Fruit fly (Drosophila melanogaster): ENCODE measurements around the gene CG10853.

CG10853 gene

dm6 chr3L:3942241-3943028 lies 5.3 kb upstream of the CG10853 start, which contains the start of the genes CG10863 and CG14982 (continued):
- TF ChIP-seq psq (GFP tag; optimal IDR thresholded peaks at IDR 0.05) (no peak), Camta (GFP tag; optimal IDR thresholded peaks at IDR 0.05) (no peak), CG32767 (GFP tag; IDR thresholded peaks at IDR 0.05) (no peak), Adf1 (GFP tag; IDR thresholded peaks at IDR 0.05) (no peak), fu2 (GFP tag; optimal IDR thresholded peaks at IDR 0.05) (no peak), NFAT (GFP tag; IDR thresholded peaks at IDR 0.05) (no peak), Lim3 (GFP tag; IDR thresholded peaks at IDR 0.05) (no peak), Rx (GFP tag; IDR thresholded peaks at IDR 0.05) (no peak), ham (GFP tag; IDR thresholded peaks at IDR 0.05) (no peak), sd (tag; optimal IDR thresholded peaks at IDR 0.05) (peak; percentile 3), ems (GFP tag; optimal IDR thresholded peaks at IDR 0.05) (no peak), z (GFP tag; IDR thresholded peaks at IDR 0.05) (no peak), Oli (tag; optimal IDR thresholded peaks at IDR 0.05) (no peak), dmrt11E (tag; optimal IDR thresholded peaks at IDR 0.05) (no peak), CG1024 (GFP tag; IDR thresholded peaks at IDR 0.05) (no peak), ranshi (GFP tag; IDR thresholded peaks at IDR 0.05) (no peak), Dek (tag; optimal IDR thresholded peaks at IDR 0.05) (no peak), CG6654 (GFP tag; optimal IDR thresholded peaks at IDR 0.05) (no peak), sc (optimal IDR thresholded peaks at IDR 0.05) (no peak), sc (GFP tag; optimal IDR thresholded peaks at IDR 0.05) (no peak), Neu2 (GFP tag; optimal IDR thresholded peaks at IDR 0.05; ENCODE audit: borderline replicate concordance) (no peak), Spps (tag; optimal IDR thresholded peaks at IDR 0.05) (no peak), CG7271 (tag; optimal IDR thresholded peaks at IDR 0.05) (no peak), wek (GFP tag; optimal IDR thresholded peaks at IDR 0.05) (no peak), CG11085 (GFP tag; IDR thresholded peaks at IDR 0.05) (no peak), insv (GFP tag; optimal IDR thresholded peaks at IDR 0.05) (no peak), CG13624 (GFP tag; optimal IDR thresholded peaks at IDR 0.05) (no peak), bab2 (GFP tag; optimal IDR thresholded peaks at IDR 0.05) (no peak), aop (GFP tag; IDR thresholded peaks at IDR 0.05) (no peak), CG8290 (GFP tag; optimal IDR thresholded peaks at IDR 0.05) (no peak), CG8290 (tag; optimal IDR thresholded peaks at IDR 0.05) (peak in 1 of 2 experiments; percentile 66), disco-r (GFP tag; optimal IDR thresholded peaks at IDR 0.05) (no peak), CG4282 (GFP tag; optimal IDR thresholded peaks at IDR 0.05) (no peak), CG12236 (GFP tag; optimal IDR thresholded peaks at IDR 0.05) (no peak), CG17802 (tag; optimal IDR thresholded peaks at IDR 0.05) (no peak), Ets65A (GFP tag) (peak; percentile 52), H15 (GFP tag; IDR thresholded peaks at IDR 0.05) (no peak), hbn (GFP tag; IDR thresholded peaks at IDR 0.05; ENCODE audit: partially characterized antibody) (no peak), mirr (GFP tag; optimal IDR thresholded peaks at IDR 0.05) (peak; percentile 29), CG10462 (GFP tag; optimal IDR thresholded peaks at IDR 0.05) (no peak), CG11504 (tag; optimal IDR thresholded peaks at IDR 0.05) (no peak), Trl (optimal IDR thresholded peaks at IDR 0.05) (no peak), Trl (GFP tag; optimal IDR thresholded peaks at IDR 0.05) (no peak), btn (GFP tag; optimal IDR thresholded peaks at IDR 0.05) (no peak), CG2116 (GFP tag; optimal IDR thresholded peaks at IDR 0.05) (no peak), Gug (GFP tag; IDR thresholded peaks at IDR 0.05) (no peak), D (optimal IDR thresholded peaks at IDR 0.05) (no peak), D (GFP tag; optimal IDR thresholded peaks at IDR 0.05) (no peak), CG8478 (optimal IDR thresholded peaks at IDR 0.05) (no peak), CG10959 (GFP tag; IDR thresholded peaks at IDR 0.05) (no peak), cas (GFP tag; IDR thresholded peaks at IDR 0.05) (no peak), Xrp1 (GFP tag; IDR thresholded peaks at IDR 0.05) (no peak), Poxn (GFP tag; IDR thresholded peaks at IDR 0.05) (no peak), dm (GFP tag; optimal IDR thresholded peaks at IDR 0.05) (no peak)
